Worm (Caenorhabditis elegans): ENCODE data around the gene F25E2.2.
A peak's percentile ranks its signal among the peaks of the same experiment; 100 is the strongest.

F25E2.2 gene

DNA sequence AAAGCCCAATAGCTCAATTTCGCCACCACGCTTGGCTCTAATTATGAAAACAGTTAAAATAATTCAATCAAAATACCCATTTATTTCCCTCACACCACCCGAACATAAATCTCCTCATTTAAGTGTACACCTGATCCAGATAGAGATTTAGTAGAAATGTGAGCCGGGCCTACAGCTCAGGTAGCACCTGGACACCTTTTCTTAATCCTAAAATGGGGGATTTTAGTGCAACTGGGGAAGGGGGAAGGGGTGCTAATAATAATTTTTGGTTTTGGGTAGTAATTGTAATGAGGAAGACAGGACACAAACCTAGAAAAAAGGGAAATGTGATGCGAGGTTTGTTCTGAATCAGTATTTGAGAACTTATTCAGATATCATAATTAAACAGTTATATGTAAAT, 43.0 kb upstream of the F25E2.2 start (continued):
- TF ChIP-seq akir-1 (GFP tag; optimal IDR thresholded peaks at IDR 0.05) (no peak), unc-130 (GFP tag; optimal IDR thresholded peaks at IDR 0.05) (no peak)

ce11 chrX:852739-853268, 42.2 kb upstream of the F25E2.2 start:
- no peak for TF ChIP-seq aptf-3 (GFP tag; IDR thresholded peaks at IDR 0.05)
- TF ChIP-seq hlh-26 (GFP tag; conservative IDR thresholded peaks at IDR 0.05) = no peak

- TF ChIP-seq F57C9.4 (tag; optimal IDR thresholded peaks at IDR 0.05) = no peak
These were observed 40.8 kb upstream of the F25E2.2 start, which contains the start of gene igcm-1 for ce11 chrX:851421-851820. Gene igcm-1 (minus strand): TSS chrX:851521.

ce11 chrX:845443-845842, 34.8 kb upstream of the F25E2.2 start:
- TF ChIP-seq K11D2.4 (GFP tag; IDR thresholded peaks at IDR 0.05) = no peak
- TF ChIP-seq hmg-1.2 (GFP tag; IDR thresholded peaks at IDR 0.05) = no peak
- TF ChIP-seq dox-1 (GFP tag; IDR thresholded peaks at IDR 0.05) = no peak
- TF ChIP-seq atf-7 (tag; optimal IDR thresholded peaks at IDR 0.05) = no peak
- no peak for TF ChIP-seq lin-40 (tag; optimal IDR thresholded peaks at IDR 0.05)
- no peak for TF ChIP-seq hlh-26 (GFP tag; conservative IDR thresholded peaks at IDR 0.05)
- no peak for TF ChIP-seq aptf-2 (GFP tag; conservative IDR thresholded peaks at IDR 0.05)
- TF ChIP-seq ceh-27 (GFP tag; optimal IDR thresholded peaks at IDR 0.05) = no peak
- TF ChIP-seq lin-26 (GFP tag; IDR thresholded peaks at IDR 0.05) = no peak
- no peak for TF ChIP-seq bed-1 (GFP tag; IDR thresholded peaks at IDR 0.05)
- no peak for TF ChIP-seq die-1 (tag; optimal IDR thresholded peaks at IDR 0.05)
- no peak for TF ChIP-seq rec-8 (tag; optimal IDR thresholded peaks at IDR 0.05)
- TF ChIP-seq ztf-25 (GFP tag; IDR thresholded peaks at IDR 0.05) = no peak
- no peak for TF ChIP-seq K12H6.12 (tag; optimal IDR thresholded peaks at IDR 0.05)
- no peak for TF ChIP-seq Y56A3A.18 (GFP tag; IDR thresholded peaks at IDR 0.05)
- no peak for TF ChIP-seq ceh-91 (GFP tag; IDR thresholded peaks at IDR 0.05)
- no peak for TF ChIP-seq ztf-22 (GFP tag; optimal IDR thresholded peaks at IDR 0.05)

DNA sequence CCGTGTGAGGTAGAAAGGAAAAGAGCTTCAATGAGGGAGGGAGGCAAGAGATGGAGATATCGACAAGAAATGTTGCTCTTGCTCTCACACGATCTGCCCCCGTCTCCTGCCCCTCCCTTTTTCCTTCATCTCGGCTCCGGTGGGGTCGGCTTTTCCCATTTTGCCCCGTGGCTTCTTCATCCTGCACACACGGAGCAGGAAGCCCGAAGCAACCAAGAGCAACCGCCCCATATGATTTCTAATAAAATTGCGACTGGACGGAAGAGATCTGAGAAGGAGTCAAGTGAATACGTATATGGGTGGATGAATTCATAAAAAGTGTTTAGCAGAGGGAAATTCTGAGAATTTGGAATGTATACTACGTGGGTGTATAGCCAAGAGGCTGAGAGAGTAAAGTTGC, 34.1 kb upstream of the F25E2.2 start:
- TF ChIP-seq D2030.7 (GFP tag; IDR thresholded peaks at IDR 0.05) (no peak), snpc-1.1 (tag; optimal IDR thresholded peaks at IDR 0.05; ENCODE audit: insufficient read depth) (no peak), madf-3 (GFP tag; IDR thresholded peaks at IDR 0.05) (0 out of 2 replicates have a peak, but pooled peaks have one; percentile 42), mcd-1 (GFP tag; IDR thresholded peaks at IDR 0.05) (no peak), egrh-3 (GFP tag; IDR thresholded peaks at IDR 0.05) (peak; percentile 14; the same call in 1 of the 2 replicates), athp-1 (tag; optimal IDR thresholded peaks at IDR 0.05) (no peak), nfyb-1 (GFP tag; IDR thresholded peaks at IDR 0.05) (no peak), lin-40 (tag; optimal IDR thresholded peaks at IDR 0.05) (no peak), zfh-2 (GFP tag; conservative IDR thresholded peaks at IDR 0.05) (peak; percentile 94), hmg-20 (GFP tag; IDR thresholded peaks at IDR 0.05) (no peak), ztf-28 (GFP tag; IDR thresholded peaks at IDR 0.05) (no peak), rcor-1 (GFP tag; IDR thresholded peaks at IDR 0.05) (peak; percentile 16; the same call in 1 of the 2 replicates), lsy-27 (tag; optimal IDR thresholded peaks at IDR 0.05; ENCODE audit: borderline replicate concordance, insufficient read depth) (no peak)

Measured in whole organism, young adult.